Fruit fly (Drosophila melanogaster) whole organism, embryonic: Measurements from ENCODE around the gene ham.

Experiments
- Aef1 ChIP-seq: fragments of 200-800 bp; sonication (Bioruptor generic); IDR thresholded peaks from 3 replicates; pipeline ENCODE4 v1.3.6; 2022; ENCODE audit warnings: missing biosample characterization, missing genetic modification characterization
- Awh ChIP-seq: fragments of 200-800 bp; sonication (Bioruptor generic); IDR thresholded peaks from 2 replicates; pipeline ENCODE4, ENCODE4 v1.3.6; 2022; ENCODE audit warnings: missing biosample characterization, missing genetic modification characterization
- CG10543 ChIP-seq: fragments of 200-800 bp; sonication (Bioruptor generic); optimal IDR thresholded peaks from 3 replicates; lab custom pipeline; 2017; ENCODE audit warnings: missing biosample characterization, mild to moderate bottlenecking, missing genetic modification characterization, moderate library complexity
- CG12769 ChIP-seq: fragments of 200-800 bp; sonication (Bioruptor generic); optimal IDR thresholded peaks from 2 replicates; lab custom pipeline; 2019; ENCODE audit warnings: missing biosample characterization, mild to moderate bottlenecking, missing genetic modification characterization, moderate library complexity
- CG14860 ChIP-seq: fragments of 200-800 bp; sonication (Bioruptor generic); IDR thresholded peaks from 3 replicates; pipeline ENCODE4 v1.3.6; 2022; ENCODE audit warnings: missing biosample characterization, missing genetic modification characterization; ENCODE audit not compliant: partially characterized antibody
- CG15514 ChIP-seq: fragments of 200-800 bp; sonication (Bioruptor generic); optimal IDR thresholded peaks from 3 replicates; lab custom pipeline; 2017; ENCODE audit warnings: missing biosample characterization, missing genetic modification characterization, mild to moderate bottlenecking, moderate library complexity, missing genetic modification reagents
- CG16813 ChIP-seq: fragments of 200-800 bp; sonication (Bioruptor generic); IDR thresholded peaks from 3 replicates; pipeline ENCODE4 v1.3.6; 2022; ENCODE audit warnings: missing biosample characterization, missing genetic modification characterization; ENCODE audit not compliant: partially characterized antibody
- CG16815 ChIP-seq: fragments of 200-800 bp; sonication (Bioruptor generic); optimal IDR thresholded peaks from 3 replicates; lab custom pipeline; 2017; ENCODE audit warnings: missing biosample characterization, mild to moderate bottlenecking, missing genetic modification characterization
- CG17359 ChIP-seq: fragments of 200-800 bp; sonication (Bioruptor generic); optimal IDR thresholded peaks from 3 replicates; lab custom pipeline; 2018; ENCODE audit warnings: missing biosample characterization, mild to moderate bottlenecking, missing genetic modification characterization, moderate library complexity
- CG2678 ChIP-seq: fragments of 200-800 bp; sonication (Bioruptor generic); optimal IDR thresholded peaks from 3 replicates; lab custom pipeline; 2019; ENCODE audit warnings: missing biosample characterization, mild to moderate bottlenecking, missing genetic modification characterization, moderate library complexity
- CG30431 ChIP-seq: fragments of 200-800 bp; sonication (Bioruptor generic); optimal IDR thresholded peaks from 2 replicates; lab custom pipeline; 2017; ENCODE audit warnings: missing biosample characterization, missing genetic modification characterization
- CG3281 ChIP-seq: fragments of 200-800 bp; sonication (Bioruptor generic); optimal IDR thresholded peaks from 3 replicates; lab custom pipeline; 2017; ENCODE audit warnings: missing biosample characterization, mild to moderate bottlenecking, missing genetic modification characterization
- CG33213 ChIP-seq: fragments of 200-800 bp; sonication (Bioruptor generic); optimal IDR thresholded peaks from 3 replicates; lab custom pipeline; 2016; ENCODE audit warnings: missing biosample characterization, missing genetic modification characterization
- CG4360 ChIP-seq: fragments of 200-800 bp; sonication (Bioruptor generic); IDR thresholded peaks from 2 replicates; pipeline ENCODE4 v1.3.6; 2022; ENCODE audit warnings: missing biosample characterization, missing genetic modification characterization
- CG6813 ChIP-seq: fragments of 200-800 bp; sonication (Bioruptor generic); optimal IDR thresholded peaks from 2 replicates; lab custom pipeline; 2017; ENCODE audit warnings: missing biosample characterization, missing genetic modification characterization, mild to moderate bottlenecking, moderate library complexity, missing genetic modification reagents
- CG8089 ChIP-seq: fragments of 200-800 bp; sonication (Bioruptor generic); optimal IDR thresholded peaks from 3 replicates; lab custom pipeline; 2016; ENCODE audit warnings: missing biosample characterization, missing genetic modification characterization
- CG8290 ChIP-seq, 3 experiments: fragments of 200-800 bp; sonication (Bioruptor generic); optimal IDR thresholded peaks; 2 replicates each; lab custom pipeline; 2016 to 2019; ENCODE audit warnings: missing biosample characterization in 3 of 3, missing genetic modification characterization in 3 of 3, mild to moderate bottlenecking in 2 of 3, moderate library complexity in 1 of 3
- CG8924 ChIP-seq: fragments of 200-800 bp; optimal IDR thresholded peaks from 3 replicates; lab custom pipeline; 2019; ENCODE audit warnings: missing biosample characterization, mild to moderate bottlenecking, missing genetic modification characterization, moderate library complexity
- CG9876 ChIP-seq: fragments of 200-800 bp; sonication (Bioruptor generic); optimal IDR thresholded peaks from 2 replicates; lab custom pipeline; 2016; ENCODE audit warnings: missing biosample characterization, missing genetic modification characterization
- CoRest ChIP-seq: fragments of 200-800 bp; sonication (Bioruptor generic); optimal IDR thresholded peaks from 3 replicates; lab custom pipeline; 2018; ENCODE audit warnings: missing biosample characterization, mild to moderate bottlenecking, missing genetic modification characterization, moderate library complexity
- Dref ChIP-seq: fragments of 200-800 bp; sonication (Bioruptor generic); IDR thresholded peaks from 2 replicates; pipeline ENCODE4 v1.3.6; 2022; ENCODE audit warnings: missing biosample characterization, missing genetic modification characterization
- Gsc ChIP-seq: fragments of 200-800 bp; sonication (Bioruptor generic); IDR thresholded peaks from 2 replicates; pipeline ENCODE4 v1.3.6; 2022; ENCODE audit warnings: missing biosample characterization, missing genetic modification characterization
- HLH4C ChIP-seq: fragments of 200-800 bp; sonication (Bioruptor generic); IDR thresholded peaks from 3 replicates; pipeline ENCODE4 v1.3.6; 2022; ENCODE audit warnings: missing biosample characterization, missing genetic modification characterization; ENCODE audit not compliant: partially characterized antibody
- HmgZ ChIP-seq: fragments of 200-800 bp; sonication (Bioruptor generic); optimal IDR thresholded peaks from 2 replicates; lab custom pipeline; 2018; ENCODE audit warnings: missing biosample characterization, mild to moderate bottlenecking, missing genetic modification characterization
- Hsf ChIP-seq: fragments of 200-800 bp; sonication (Bioruptor generic); optimal IDR thresholded peaks from 3 replicates; lab custom pipeline; 2016; ENCODE audit warnings: missing biosample characterization, missing genetic modification characterization
- Jarid2 ChIP-seq: fragments of 200-800 bp; sonication (Bioruptor generic); optimal IDR thresholded peaks from 3 replicates; lab custom pipeline; 2017; ENCODE audit warnings: mild to moderate bottlenecking, missing biosample characterization, missing genetic modification reagents, missing genetic modification characterization
- MBD-R2 ChIP-seq: fragments of 200-800 bp; sonication (Bioruptor generic); IDR thresholded peaks from 2 replicates; pipeline ENCODE4 v1.3.6; 2022; ENCODE audit warnings: missing biosample characterization, missing genetic modification characterization
- MTF-1 ChIP-seq: fragments of 200-800 bp; sonication (Bioruptor generic); optimal IDR thresholded peaks from 2 replicates; lab custom pipeline; 2018; ENCODE audit warnings: missing biosample characterization, mild to moderate bottlenecking, missing genetic modification characterization, borderline replicate concordance
- Meics ChIP-seq: fragments of 200-800 bp; sonication (Bioruptor generic); optimal IDR thresholded peaks from 2 replicates; lab custom pipeline; 2017; ENCODE audit warnings: missing biosample characterization, mild to moderate bottlenecking, missing genetic modification characterization
- Mes4 ChIP-seq: fragments of 200-800 bp; sonication (Bioruptor generic); optimal IDR thresholded peaks from 2 replicates; lab custom pipeline; 2016; ENCODE audit warnings: missing biosample characterization, missing genetic modification characterization
- Nf-YC ChIP-seq: fragments of 200-800 bp; optimal IDR thresholded peaks from 3 replicates; lab custom pipeline; 2019; ENCODE audit warnings: missing biosample characterization, mild to moderate bottlenecking, missing genetic modification characterization, moderate library complexity
- Poxn ChIP-seq: fragments of 200-800 bp; sonication (Bioruptor generic); IDR thresholded peaks from 2 replicates; pipeline ENCODE4 v1.3.6; 2022; ENCODE audit warnings: missing biosample characterization, missing genetic modification characterization
- ap ChIP-seq: fragments of 200-800 bp; sonication (Bioruptor generic); IDR thresholded peaks from 2 replicates; pipeline ENCODE4 v1.3.6; 2022; ENCODE audit warnings: missing biosample characterization, missing genetic modification characterization
- bbx ChIP-seq: fragments of 200-800 bp; sonication (Bioruptor generic); IDR thresholded peaks from 2 replicates; pipeline ENCODE4 v1.3.6; 2022; ENCODE audit warnings: missing biosample characterization, missing genetic modification characterization; ENCODE audit not compliant: partially characterized antibody
- crol ChIP-seq: fragments of 200-800 bp; sonication (Bioruptor generic); IDR thresholded peaks from 2 replicates; pipeline ENCODE4 v1.3.6; 2022; ENCODE audit warnings: missing biosample characterization, missing genetic modification characterization
- gem ChIP-seq: fragments of 200-800 bp; sonication (Bioruptor generic); optimal IDR thresholded peaks from 2 replicates; lab custom pipeline; 2019; ENCODE audit warnings: missing biosample characterization, mild to moderate bottlenecking, missing genetic modification characterization, moderate library complexity
- gro ChIP-seq: fragments of 200-800 bp; sonication (Bioruptor generic); optimal IDR thresholded peaks from 2 replicates; lab custom pipeline; 2016; ENCODE audit warnings: missing biosample characterization, missing genetic modification characterization
- hb ChIP-seq: fragments of 200-800 bp; sonication (Bioruptor generic); IDR thresholded peaks from 3 replicates; pipeline ENCODE4 v1.3.6; 2022; ENCODE audit warnings: missing biosample characterization, missing genetic modification characterization; ENCODE audit not compliant: partially characterized antibody
- lmd ChIP-seq: fragments of 200-800 bp; sonication (Bioruptor generic); IDR thresholded peaks from 2 replicates; pipeline ENCODE4 v1.3.6; 2022; ENCODE audit warnings: missing biosample characterization, missing genetic modification characterization
- lov ChIP-seq, 2 experiments: fragments of 200-800 bp in 1 of 2; fragments of >200 bp in 1 of 2; sonication (Bioruptor generic) in 1 of 2; IDR thresholded peaks in 1 of 2; optimal IDR thresholded peaks in 1 of 2; 2 replicates in 1 of 2; 3 replicates in 1 of 2; pipeline versions ENCODE4 v1.3.6 to Lab custom; 2017 to 2022; ENCODE audit warnings: missing biosample characterization in 1 of 2, missing genetic modification characterization in 1 of 2
- mld ChIP-seq: fragments of 200-800 bp; sonication (Bioruptor generic); IDR thresholded peaks from 3 replicates; pipeline ENCODE4 v1.3.6; 2022; ENCODE audit warnings: missing biosample characterization, missing genetic modification characterization; ENCODE audit not compliant: partially characterized antibody
- oc ChIP-seq: fragments of 200-800 bp; sonication (Bioruptor generic); optimal IDR thresholded peaks from 2 replicates; lab custom pipeline; 2018; ENCODE audit warnings: missing biosample characterization, mild to moderate bottlenecking, missing genetic modification characterization, moderate library complexity
- run ChIP-seq: fragments of 200-800 bp; sonication (Bioruptor generic); optimal IDR thresholded peaks from 3 replicates; lab custom pipeline; 2018; ENCODE audit warnings: missing biosample characterization, mild to moderate bottlenecking, missing genetic modification characterization
- stwl ChIP-seq: fragments of 200-800 bp; sonication (Bioruptor generic); optimal IDR thresholded peaks from 3 replicates; lab custom pipeline; 2018; ENCODE audit warnings: missing biosample characterization, mild to moderate bottlenecking, missing genetic modification characterization, moderate library complexity
- tup ChIP-seq: fragments of 200-800 bp; sonication (Bioruptor generic); optimal IDR thresholded peaks from 2 replicates; lab custom pipeline; 2016; ENCODE audit warnings: missing biosample characterization, mild to moderate bottlenecking, missing genetic modification characterization, moderate library complexity
- vvl ChIP-seq: fragments of 200-800 bp; sonication (Bioruptor generic); IDR thresholded peaks from 2 replicates; pipeline ENCODE4 v1.3.6; 2022; ENCODE audit warnings: missing biosample characterization, missing genetic modification characterization
- wdn ChIP-seq: fragments of 200-800 bp; sonication (Bioruptor generic); IDR thresholded peaks from 2 replicates; pipeline ENCODE4 v1.3.6; 2022; ENCODE audit warnings: missing biosample characterization, missing genetic modification characterization
- zfh1 ChIP-seq: fragments of 200-800 bp; sonication (Bioruptor generic); IDR thresholded peaks from 3 replicates; pipeline ENCODE4 v1.3.6; 2022; ENCODE audit warnings: missing biosample characterization, missing genetic modification characterization

The ham gene

DNA sequence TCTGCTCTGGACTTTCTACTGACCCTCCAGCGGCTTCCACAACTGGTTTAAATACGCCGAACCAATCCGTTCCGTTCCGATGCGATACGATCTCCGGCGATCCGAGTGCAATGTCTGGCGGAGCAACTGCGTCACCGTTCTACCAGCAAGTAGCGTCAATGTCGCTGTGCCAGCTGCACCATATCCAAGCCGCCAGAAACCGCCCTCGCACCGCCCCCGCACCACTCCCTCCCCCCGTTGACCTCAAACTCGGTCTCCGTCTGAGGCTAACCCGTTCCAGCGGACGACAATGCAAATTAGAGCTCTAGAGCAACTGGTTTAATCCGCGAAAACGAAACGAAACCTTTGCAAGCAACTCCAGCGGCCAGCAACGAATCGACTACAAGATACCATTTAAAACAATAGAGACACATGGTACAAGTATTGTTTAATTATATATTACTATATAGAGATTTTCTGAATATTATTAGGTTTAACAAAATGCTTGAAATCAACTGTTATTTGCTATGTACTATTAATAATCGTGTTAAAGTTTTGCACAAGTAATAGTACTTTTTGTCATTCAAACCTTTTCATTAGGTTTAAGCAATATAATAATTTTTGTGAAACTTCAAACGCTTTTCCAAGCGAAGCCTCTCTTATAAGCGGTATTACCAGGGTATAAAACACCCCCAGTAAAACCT, 18.4 kb upstream of the ham start, which contains the start of the genes CG10570 and CG42502 (continued):
- no peak for TF ChIP-seq CG15514
- TF ChIP-seq stwl = no peak
- no peak for TF ChIP-seq MBD-R2 (GFP tag; lab: Robert Waterston, UW)
- no peak for TF ChIP-seq Poxn
- no peak for TF ChIP-seq CG6813
- 0 out of 2 replicates have a peak, but pooled peaks have one; percentile 21 for TF ChIP-seq Dref (GFP tag; lab: Robert Waterston, UW)
- no peak for TF ChIP-seq MTF-1 (GFP tag; lab: Kevin White, UChicago)
- no peak for TF ChIP-seq hb (GFP tag; lab: Robert Waterston, UW)
- no peak for TF ChIP-seq mld
- 0 out of 3 replicates have a peak, but pooled peaks have one; percentile 40 for TF ChIP-seq CG14860 (GFP tag; lab: Robert Waterston, UW)
- no peak for TF ChIP-seq CG8290 (GFP tag; optimal IDR thresholded peaks at IDR 0.05; lab: Kevin White, UChicago)
- TF ChIP-seq CG8290 (tag; optimal IDR thresholded peaks at IDR 0.05; lab: Kevin White, UChicago) = no peak
- TF ChIP-seq wdn (GFP tag; lab: Robert Waterston, UW) = no peak
- no peak for TF ChIP-seq Aef1
- no peak for TF ChIP-seq CG10543 (GFP tag; lab: Kevin White, UChicago)
- TF ChIP-seq CG9876 = no peak
- TF ChIP-seq CG16815 = no peak
- TF ChIP-seq Nf-YC (tag; lab: Kevin White, UChicago) = no peak
- TF ChIP-seq tup (GFP tag; lab: Kevin White, UChicago) = no peak
- TF ChIP-seq CG16813 (GFP tag; lab: Robert Waterston, UW) = 0 out of 3 replicates have a peak, but pooled peaks have one; percentile 16
- no peak for TF ChIP-seq Meics (GFP tag; lab: Kevin White, UChicago)
- peak; percentile 29 for TF ChIP-seq CG2678 (tag; lab: Kevin White, UChicago)
- TF ChIP-seq Hsf = no peak
- TF ChIP-seq gro (GFP tag; lab: Kevin White, UChicago) = no peak
- TF ChIP-seq CG8089 (GFP tag; lab: Kevin White, UChicago) = no peak
- peak; percentile 2 for TF ChIP-seq CG8924 (tag; lab: Kevin White, UChicago)
- peak; percentile 43; the same call in 2 of the 3 replicates for TF ChIP-seq HLH4C (GFP tag; lab: Robert Waterston, UW)
- peak; percentile 21; the same call in 1 of the 2 replicates for TF ChIP-seq bbx
- TF ChIP-seq run (tag; lab: Kevin White, UChicago) = no peak
- TF ChIP-seq Awh (GFP tag; lab: Robert Waterston, UW) = no peak
- TF ChIP-seq Mes4 = no peak
- TF ChIP-seq gem (tag; lab: Kevin White, UChicago) = peak; percentile 32
- no peak for TF ChIP-seq ap (GFP tag; lab: Robert Waterston, UW)
- no peak for TF ChIP-seq lov (optimal IDR thresholded peaks at IDR 0.05; lab: Kevin White, UChicago)
- TF ChIP-seq lov (GFP tag; IDR thresholded peaks at IDR 0.05; lab: Robert Waterston, UW) = no peak
- TF ChIP-seq lmd = no peak
- TF ChIP-seq CG17359 (tag; lab: Kevin White, UChicago) = no peak
- no peak for TF ChIP-seq Gsc (GFP tag; lab: Robert Waterston, UW)
- TF ChIP-seq zfh1 (GFP tag; lab: Robert Waterston, UW) = 0 out of 3 replicates have a peak, but pooled peaks have one; percentile 25
- TF ChIP-seq CoRest = peak; percentile 7
- peak; percentile 50; the same call in 1 of the 2 replicates for TF ChIP-seq crol
- TF ChIP-seq HmgZ = no peak
- no peak for TF ChIP-seq CG33213 (GFP tag; lab: Kevin White, UChicago)
- TF ChIP-seq vvl (GFP tag; lab: Robert Waterston, UW) = peak; percentile 55
- TF ChIP-seq CG30431 (GFP tag; lab: Kevin White, UChicago) = no peak
- TF ChIP-seq CG4360 (GFP tag; lab: Robert Waterston, UW) = no peak
- no peak for TF ChIP-seq CG3281 (GFP tag; lab: Kevin White, UChicago)
- TF ChIP-seq CG12769 (tag; lab: Kevin White, UChicago) = peak; percentile 20
- TF ChIP-seq oc (tag; lab: Kevin White, UChicago) = no peak
- TF ChIP-seq Jarid2 = no peak
